Fruit fly (Drosophila melanogaster) whole organism, wandering third instar larva: Measurements from ENCODE around the gene Trf5.

ENCODE experiments used
- Abd-B ChIP-seq: fragments of >200 bp; optimal IDR thresholded peaks from 2 replicates; lab custom pipeline; 2017; ENCODE audit warnings: missing biosample characterization, missing genetic modification characterization
- CrebA ChIP-seq: fragments of 200-800 bp; sonication (Bioruptor generic); optimal IDR thresholded peaks from 2 replicates; lab custom pipeline; 2016; ENCODE audit warnings: missing biosample characterization, mild to moderate bottlenecking, missing genetic modification characterization, borderline replicate concordance
- Hr78 ChIP-seq: fragments of >200 bp; optimal IDR thresholded peaks from 2 replicates; lab custom pipeline; 2017; ENCODE audit warnings: missing biosample characterization, missing genetic modification characterization
- Hr83 ChIP-seq: fragments of 200-300 bp; sonication (Bioruptor generic); optimal IDR thresholded peaks from 2 replicates; lab custom pipeline; 2016; ENCODE audit warnings: missing biosample characterization, mild to moderate bottlenecking, missing genetic modification characterization, moderate library complexity; ENCODE audit not compliant: poor library complexity, severe bottlenecking
- Mio ChIP-seq: sonication (Bioruptor generic); optimal IDR thresholded peaks from 2 replicates; lab custom pipeline; 2016; ENCODE audit warnings: missing biosample characterization, missing genetic modification characterization
- Myc ChIP-seq: fragments of >200 bp; optimal IDR thresholded peaks from 2 replicates; lab custom pipeline; 2017
- Sp1 ChIP-seq: fragments of 200-800 bp; sonication (Bioruptor generic); optimal IDR thresholded peaks from 3 replicates; lab custom pipeline; 2019; ENCODE audit warnings: missing biosample characterization, mild to moderate bottlenecking, missing genetic modification characterization, moderate library complexity
- br ChIP-seq: fragments of 200-800 bp; sonication (Bioruptor generic); optimal IDR thresholded peaks from 2 replicates; lab custom pipeline; 2016; ENCODE audit warnings: missing biosample characterization, missing genetic modification characterization
- brk ChIP-seq: fragments of 200-800 bp; sonication (Bioruptor generic); optimal IDR thresholded peaks from 2 replicates; lab custom pipeline; 2016; ENCODE audit warnings: missing biosample characterization, mild to moderate bottlenecking, missing genetic modification characterization
- jim ChIP-seq: fragments of 175-275, 200-325 bp; sonication (Bioruptor generic); optimal IDR thresholded peaks from 2 replicates; lab custom pipeline; 2016; ENCODE audit warnings: missing biosample characterization, mild to moderate bottlenecking, missing genetic modification characterization
- pan ChIP-seq: fragments of >200 bp; optimal IDR thresholded peaks from 2 replicates; lab custom pipeline; 2017
- tai ChIP-seq: sonication (Bioruptor generic); optimal IDR thresholded peaks from 2 replicates; lab custom pipeline; 2016; ENCODE audit warnings: missing biosample characterization, missing genetic modification characterization

DNA sequence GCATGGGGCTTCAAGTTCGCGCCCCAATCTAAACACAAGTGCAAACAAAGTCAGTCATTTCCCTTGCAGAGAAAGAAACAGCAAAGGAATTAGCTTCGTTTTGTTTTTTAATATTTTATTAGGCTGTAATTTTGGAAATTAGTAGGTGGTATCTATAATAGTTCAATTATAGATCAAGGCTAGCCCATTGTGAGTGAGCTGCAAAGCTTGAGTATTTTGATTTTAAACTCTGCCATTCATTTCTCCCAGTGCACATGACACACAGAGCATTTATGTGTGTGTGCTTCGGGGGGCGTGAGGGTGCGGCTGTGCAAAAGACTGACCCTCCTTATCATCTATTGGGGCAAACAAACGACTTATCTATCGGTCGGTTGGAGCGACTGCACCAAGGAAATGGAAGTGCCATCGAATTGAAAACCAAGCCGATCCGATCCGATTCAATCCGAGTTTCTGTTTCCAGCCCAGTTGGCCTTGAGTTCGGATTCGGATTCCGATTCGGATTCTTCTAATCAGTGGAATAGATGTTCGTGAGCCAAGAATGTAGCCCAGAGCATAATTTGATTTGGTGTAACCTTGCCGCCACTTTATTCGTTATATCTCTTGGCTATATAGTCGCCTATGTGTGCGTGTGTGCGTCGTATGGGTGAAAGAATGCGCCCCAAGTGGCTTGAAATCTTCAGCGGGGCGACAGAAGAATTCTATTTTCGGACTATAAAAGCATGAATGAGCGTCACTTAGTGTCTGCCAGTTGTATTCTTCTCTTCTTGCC lies 35.3 kb upstream of the Trf5 start:
- TF ChIP-seq CrebA (GFP tag; lab: Kevin White, UChicago) (no peak), br (no peak), Abd-B (GFP tag; lab: Kevin White, UChicago) (no peak), Sp1 (no peak), Hr78 (GFP tag; lab: Kevin White, UChicago) (no peak), Myc (lab: Kevin White, UChicago) (no peak), Hr83 (no peak), tai (GFP tag; lab: Kevin White, UChicago) (no peak), Mio (GFP tag; lab: Kevin White, UChicago) (no peak), brk (no peak), jim (GFP tag; lab: Kevin White, UChicago) (no peak), pan (lab: Kevin White, UChicago) (no peak)
